Worm (Caenorhabditis elegans) whole organism, L4 larva: ENCODE data around the gene lmd-5.
A peak's percentile ranks its signal among the peaks of the same experiment; 100 is the strongest.

Experiments used
- D1046.2 ChIP-seq: fragments of 200-800 bp; sonication (Bioruptor generic); IDR thresholded peaks from 2 replicates; pipeline ENCODE4 v1.3.6; 2022; ENCODE audit warnings: missing genetic modification characterization, missing compliant biosample characterization
- F10B5.3 ChIP-seq: sonication (generic microtip); optimal IDR thresholded peaks from 2 replicates; lab custom pipeline; 2016; ENCODE audit warnings: mild to moderate bottlenecking, missing genetic modification characterization, missing compliant biosample characterization
- F26F4.8 ChIP-seq: fragments of 200-800 bp; sonication (Bioruptor generic); conservative IDR thresholded peaks from 2 replicates; pipeline ENCODE4 v1.3.6; 2022; ENCODE audit warnings: missing genetic modification characterization, missing compliant biosample characterization
- F37D6.2 ChIP-seq: sonication (generic microtip); optimal IDR thresholded peaks from 2 replicates; lab custom pipeline; 2016; ENCODE audit warnings: mild to moderate bottlenecking, missing genetic modification characterization, missing compliant biosample characterization
- F44E2.7 ChIP-seq: fragments of 200-800 bp; sonication (Bioruptor generic); IDR thresholded peaks from 2 replicates; pipeline ENCODE4 v2.1.2; 2022; ENCODE audit warnings: missing genetic modification characterization, missing compliant biosample characterization
- F49E8.2 ChIP-seq: sonication (generic microtip); optimal IDR thresholded peaks from 2 replicates; lab custom pipeline; 2016; ENCODE audit warnings: missing compliant biosample characterization, mild to moderate bottlenecking, missing genetic modification characterization, borderline replicate concordance
- T20F7.1 ChIP-seq: fragments of 200-800 bp; sonication (Bioruptor generic); optimal IDR thresholded peaks from 2 replicates; lab custom pipeline; 2018; ENCODE audit warnings: mild to moderate bottlenecking, missing genetic modification characterization, missing compliant biosample characterization
- ZK337.2 ChIP-seq: fragments of 200-800 bp; sonication (Bioruptor generic); IDR thresholded peaks from 2 replicates; pipeline ENCODE4 v1.3.6; 2022; ENCODE audit warnings: missing genetic modification reagents, missing genetic modification characterization, missing compliant biosample characterization
- ZK546.5 ChIP-seq, 2 experiments: sonication (generic microtip); optimal IDR thresholded peaks; 2 replicates each; lab custom pipeline; 2017; ENCODE audit warnings: missing biosample characterization in 2 of 2, missing genetic modification characterization in 2 of 2
- aly-2 ChIP-seq: sonication (generic microtip); optimal IDR thresholded peaks from 2 replicates; lab custom pipeline; 2018; ENCODE audit warnings: missing biosample characterization, missing genetic modification characterization
- attf-4 ChIP-seq: sonication (generic microtip); optimal IDR thresholded peaks from 3 replicates; lab custom pipeline; 2017; ENCODE audit warnings: missing biosample characterization, missing genetic modification characterization
- ceh-32 ChIP-seq: sonication (generic microtip); optimal IDR thresholded peaks from 2 replicates; lab custom pipeline; 2016; ENCODE audit warnings: mild to moderate bottlenecking, missing genetic modification characterization, missing compliant biosample characterization; ENCODE audit not compliant: poor library complexity
- ceh-82 ChIP-seq: sonication (generic microtip); optimal IDR thresholded peaks from 2 replicates; lab custom pipeline; 2017; ENCODE audit warnings: missing biosample characterization, missing genetic modification characterization
- cey-2 ChIP-seq: sonication (generic microtip); optimal IDR thresholded peaks from 3 replicates; lab custom pipeline; 2017; ENCODE audit warnings: missing genetic modification characterization, mild to moderate bottlenecking, missing compliant biosample characterization, antibody characterized with exemption, borderline replicate concordance; ENCODE audit not compliant: insufficient read depth
- ctbp-1 ChIP-seq: fragments of 200-800 bp; sonication (Bioruptor generic); IDR thresholded peaks from 2 replicates; pipeline ENCODE4 v1.3.6; 2022; ENCODE audit warnings: missing genetic modification reagents, missing genetic modification characterization, missing compliant biosample characterization
- daf-16 ChIP-seq, 3 experiments: sonication (generic microtip); optimal IDR thresholded peaks; 2 replicates each; lab custom pipeline; 2016 to 2017; ENCODE audit warnings: missing genetic modification characterization in 3 of 3, missing genetic modification reagents in 3 of 3, mild to moderate bottlenecking in 2 of 3, missing compliant biosample characterization in 2 of 3, missing biosample characterization in 1 of 3, moderate library complexity in 1 of 3
- daf-19 ChIP-seq: fragments of 200-800 bp; sonication (Bioruptor generic); conservative IDR thresholded peaks from 2 replicates; pipeline ENCODE4 v1.3.6; 2022; ENCODE audit warnings: missing genetic modification characterization, missing compliant biosample characterization
- daf-8 ChIP-seq: fragments of 200-800 bp; sonication (Bioruptor generic); IDR thresholded peaks from 2 replicates; pipeline ENCODE4 v1.3.6; 2022; ENCODE audit warnings: missing genetic modification characterization, missing compliant biosample characterization
- dmd-9 ChIP-seq: fragments of 200-800 bp; sonication (Bioruptor generic); IDR thresholded peaks from 2 replicates; pipeline ENCODE4 v1.3.6; 2022; ENCODE audit warnings: missing genetic modification reagents, missing genetic modification characterization, missing compliant biosample characterization
- duxl-1 ChIP-seq: sonication (generic microtip); optimal IDR thresholded peaks from 2 replicates; lab custom pipeline; 2016; ENCODE audit warnings: mild to moderate bottlenecking, missing genetic modification characterization, moderate library complexity, missing compliant biosample characterization; ENCODE audit not compliant: poor library complexity
- dve-1 ChIP-seq: sonication (generic microtip); optimal IDR thresholded peaks from 2 replicates; lab custom pipeline; 2017; ENCODE audit warnings: antibody characterized with exemption, mild to moderate bottlenecking, missing genetic modification characterization, missing compliant biosample characterization; ENCODE audit not compliant: insufficient read depth
- egl-27 ChIP-seq: sonication (generic microtip); optimal IDR thresholded peaks from 3 replicates; lab custom pipeline; 2017; ENCODE audit warnings: missing biosample characterization, missing genetic modification reagents, missing genetic modification characterization
- egl-43 ChIP-seq: fragments of 200-800 bp; sonication (Bioruptor generic); IDR thresholded peaks from 2 replicates; pipeline ENCODE4 v1.3.6; 2022; ENCODE audit warnings: missing genetic modification reagents, missing genetic modification characterization, missing compliant biosample characterization
- gei-8 ChIP-seq: fragments of 200-800 bp; sonication (Bioruptor generic); optimal IDR thresholded peaks from 2 replicates; lab custom pipeline; 2018; ENCODE audit warnings: mild to moderate bottlenecking, missing genetic modification characterization, missing compliant biosample characterization
- hif-1 ChIP-seq, 2 experiments: sonication (generic microtip); optimal IDR thresholded peaks; 2 replicates each; lab custom pipeline; 2016 to 2017; ENCODE audit warnings: missing compliant biosample characterization in 2 of 2, missing genetic modification characterization in 2 of 2, missing genetic modification reagents in 2 of 2, missing genotype in 2 of 2, mild to moderate bottlenecking in 1 of 2
- hlh-11 ChIP-seq: fragments of 200-800 bp; sonication (Bioruptor generic); optimal IDR thresholded peaks from 2 replicates; lab custom pipeline; 2018; ENCODE audit warnings: mild to moderate bottlenecking, missing genetic modification characterization, missing compliant biosample characterization
- lim-7 ChIP-seq: fragments of 200-800 bp; sonication (Bioruptor generic); IDR thresholded peaks from 2 replicates; pipeline ENCODE4 v1.3.6; 2022; ENCODE audit warnings: missing genetic modification characterization, missing compliant biosample characterization
- lin-13 ChIP-seq: fragments of 150-350 bp; optimal IDR thresholded peaks from 2 replicates; lab custom pipeline; 2014; ENCODE audit warnings: missing biosample characterization, missing genetic modification reagents, missing genetic modification characterization
- lin-15B ChIP-seq: fragments of 150-350 bp; sonication (generic microtip); optimal IDR thresholded peaks from 3 replicates; lab custom pipeline; 2014; ENCODE audit warnings: missing biosample characterization, missing genetic modification characterization
- lin-29 ChIP-seq: fragments of 200-800 bp; sonication (Bioruptor generic); IDR thresholded peaks from 2 replicates; pipeline ENCODE4 v1.3.6; 2022; ENCODE audit warnings: missing genetic modification reagents, missing genetic modification characterization, missing compliant biosample characterization
- lir-3 ChIP-seq: sonication (generic microtip); optimal IDR thresholded peaks from 2 replicates; lab custom pipeline; 2016; ENCODE audit warnings: mild to moderate bottlenecking, missing genetic modification characterization, missing compliant biosample characterization
- mdl-1 ChIP-seq, 2 experiments: fragments of 150-350 bp in 1 of 2; sonication (generic microtip) in 1 of 2; optimal IDR thresholded peaks; 2 replicates each; lab custom pipeline; 2014 to 2017; ENCODE audit warnings: missing biosample characterization in 2 of 2, missing genetic modification characterization in 2 of 2
- mep-1 ChIP-seq: fragments of 150-350 bp; sonication (generic microtip); optimal IDR thresholded peaks from 3 replicates; lab custom pipeline; 2014; ENCODE audit warnings: missing biosample characterization, missing genetic modification characterization
- mes-2 ChIP-seq: sonication (generic microtip); optimal IDR thresholded peaks from 2 replicates; lab custom pipeline; 2016; ENCODE audit warnings: missing genotype, mild to moderate bottlenecking, missing genetic modification characterization, missing compliant biosample characterization; ENCODE audit not compliant: poor library complexity, severe bottlenecking
- mxl-2 ChIP-seq: fragments of 200-800 bp; sonication (Bioruptor generic); conservative IDR thresholded peaks from 2 replicates; pipeline ENCODE4 v1.3.6; 2022; ENCODE audit warnings: missing genetic modification reagents, missing genetic modification characterization, missing compliant biosample characterization
- nhr-10 ChIP-seq: fragments of 150-350 bp; optimal IDR thresholded peaks from 2 replicates; lab custom pipeline; 2014; ENCODE audit warnings: missing biosample characterization, missing genetic modification characterization
- nhr-102 ChIP-seq: sonication (generic microtip); optimal IDR thresholded peaks from 2 replicates; lab custom pipeline; 2016; ENCODE audit warnings: mild to moderate bottlenecking, missing genetic modification characterization, moderate library complexity, missing compliant biosample characterization
- nhr-28 ChIP-seq: fragments of 150-350 bp; optimal IDR thresholded peaks from 2 replicates; lab custom pipeline; 2014; ENCODE audit warnings: missing biosample characterization, missing genetic modification characterization
- nhr-42 ChIP-seq: fragments of 200-800 bp; sonication (Bioruptor generic); IDR thresholded peaks from 2 replicates; pipeline ENCODE4 v1.3.6; 2022; ENCODE audit warnings: missing genetic modification characterization, missing compliant biosample characterization
- nhr-48 ChIP-seq: sonication (generic microtip); optimal IDR thresholded peaks from 2 replicates; lab custom pipeline; 2016; ENCODE audit warnings: mild to moderate bottlenecking, missing genetic modification characterization, missing compliant biosample characterization
- nhr-6 ChIP-seq: fragments of 150-350 bp; optimal IDR thresholded peaks from 2 replicates; lab custom pipeline; 2014; ENCODE audit warnings: missing biosample characterization, missing genetic modification characterization
- pqm-1 ChIP-seq: sonication (generic microtip); optimal IDR thresholded peaks from 2 replicates; lab custom pipeline; 2017; ENCODE audit warnings: missing biosample characterization, missing genetic modification characterization
- rbr-2 ChIP-seq: sonication (generic microtip); optimal IDR thresholded peaks from 2 replicates; lab custom pipeline; 2016; ENCODE audit warnings: missing genotype, missing genetic modification characterization, missing compliant biosample characterization
- snpc-1.2 ChIP-seq: fragments of 200-800 bp; sonication (Bioruptor generic); IDR thresholded peaks from 2 replicates; pipeline ENCODE4 v1.3.6; 2022; ENCODE audit warnings: missing genetic modification reagents, missing genetic modification characterization, missing compliant biosample characterization
- snpc-4 ChIP-seq: fragments of 150-350 bp; optimal IDR thresholded peaks from 2 replicates; lab custom pipeline; 2014; ENCODE audit warnings: missing biosample characterization, missing genetic modification characterization
- spr-1 ChIP-seq: sonication (generic microtip); optimal IDR thresholded peaks from 2 replicates; lab custom pipeline; 2016; ENCODE audit warnings: mild to moderate bottlenecking, missing genetic modification characterization, missing compliant biosample characterization
- tag-97 ChIP-seq: fragments of 200-800 bp; sonication (Bioruptor generic); IDR thresholded peaks from 2 replicates; pipeline ENCODE4 v1.3.6; 2022; ENCODE audit warnings: missing genetic modification characterization, missing compliant biosample characterization
- unc-62 ChIP-seq, 3 experiments: fragments of 150-350 bp in 1 of 3; sonication (generic microtip); optimal IDR thresholded peaks in 2 of 3; peaks in 1 of 3; 1 replicate in 1 of 3; 2 replicates in 2 of 3; lab custom pipeline; 2014 to 2017; ENCODE audit warnings: missing biosample characterization in 3 of 3, missing genetic modification characterization in 3 of 3, missing genetic modification reagents in 3 of 3, missing genotype in 1 of 3
- zag-1 ChIP-seq: fragments of 150-350 bp; optimal IDR thresholded peaks from 2 replicates; lab custom pipeline; 2014; ENCODE audit warnings: missing biosample characterization, missing genetic modification characterization
- ztf-7 ChIP-seq: fragments of 150-350 bp; optimal IDR thresholded peaks from 2 replicates; lab custom pipeline; 2014; ENCODE audit warnings: missing biosample characterization, missing genetic modification characterization

Gene lmd-5

DNA sequence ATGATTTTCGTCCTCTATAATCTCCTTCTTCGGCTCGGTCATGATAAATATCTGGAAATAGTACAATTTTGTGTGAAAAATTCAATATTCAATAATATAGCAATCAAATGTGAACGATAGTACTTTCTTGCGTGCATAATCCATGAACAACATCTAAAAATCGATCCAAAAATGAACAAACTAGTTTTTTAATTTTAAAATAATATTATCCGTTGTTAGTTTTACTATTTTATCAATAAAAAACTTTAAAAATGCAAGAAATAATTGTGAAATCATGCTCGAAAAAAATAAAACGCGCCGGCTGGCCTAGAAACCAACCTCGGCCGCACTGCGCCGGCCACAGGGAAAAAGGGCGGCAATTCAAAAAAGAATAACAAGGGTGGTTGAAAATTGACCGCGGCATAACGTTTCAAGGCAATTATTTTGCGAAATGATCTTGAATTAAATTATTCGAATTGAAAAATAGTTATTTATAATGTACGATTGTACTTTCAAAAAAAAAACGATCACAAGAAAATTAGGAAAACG lies 38.8 kb upstream of the lmd-5 start, which contains the start of gene mys-1 (continued):
- TF ChIP-seq nhr-6 (tag; lab: Kevin White, UChicago) (no peak), duxl-1 (peak; percentile 76), mxl-2 (GFP tag; lab: Robert Waterston, UW) (no peak), nhr-42 (no peak), cey-2 (tag; lab: Kevin White, UChicago) (no peak), nhr-102 (tag; lab: Kevin White, UChicago) (peak; percentile 34), daf-19 (GFP tag; lab: Robert Waterston, UW) (no peak), pqm-1 (no peak), ceh-32 (tag; lab: Kevin White, UChicago) (no peak), nhr-10 (tag; lab: Kevin White, UChicago) (no peak), ceh-82 (tag; lab: Kevin White, UChicago) (no peak), lim-7 (GFP tag; lab: Robert Waterston, UW) (no peak), gei-8 (GFP tag; lab: Kevin White, UChicago) (no peak), mdl-1 (tag; optimal IDR thresholded peaks at IDR 0.05; lab: Kevin White, UChicago) (no peak), lin-13 (no peak), ZK546.5 (tag; optimal IDR thresholded peaks at IDR 0.05; lab: Kevin White, UChicago) (no peak), hlh-11 (tag; lab: Kevin White, UChicago) (no peak), nhr-48 (tag; lab: Kevin White, UChicago) (no peak), lin-15B (tag; lab: Kevin White, UChicago) (no peak), rbr-2 (peak; percentile 30), mep-1 (tag; lab: Kevin White, UChicago) (peak; percentile 18), F10B5.3 (tag; lab: Kevin White, UChicago) (no peak), egl-27 (tag; lab: Kevin White, UChicago) (no peak), ctbp-1 (no peak), daf-16 (GFP tag; optimal IDR thresholded peaks at IDR 0.05; lab: Kevin White, UChicago) (no peak), daf-16 (tag; optimal IDR thresholded peaks at IDR 0.05; lab: Kevin White, UChicago) (peak; percentile 10), lir-3 (tag; lab: Kevin White, UChicago) (no peak), hif-1 (tag; optimal IDR thresholded peaks at IDR 0.05; lab: Kevin White, UChicago) (peak in 1 of 2 experiments; percentile 69), attf-4 (no peak), snpc-4 (tag; lab: Kevin White, UChicago) (no peak), F37D6.2 (tag; lab: Kevin White, UChicago) (no peak), daf-8 (GFP tag; lab: Robert Waterston, UW) (no peak), tag-97 (GFP tag; lab: Robert Waterston, UW) (no peak), ZK337.2 (peak; percentile 66; the same call in 1 of the 2 replicates), nhr-28 (tag; lab: Kevin White, UChicago) (no peak), ztf-7 (no peak), egl-43 (no peak), unc-62 (GFP tag; optimal IDR thresholded peaks at IDR 0.05 in 1 of 2; lab: Kevin White, UChicago) (no peak), unc-62 (tag; optimal IDR thresholded peaks at IDR 0.05; lab: Kevin White, UChicago) (no peak), mes-2 (tag; lab: Kevin White, UChicago) (peak; percentile 98), D1046.2 (GFP tag; lab: Robert Waterston, UW) (no peak), snpc-1.2 (GFP tag; lab: Robert Waterston, UW) (no peak), F26F4.8 (GFP tag; lab: Robert Waterston, UW) (no peak), T20F7.1 (GFP tag; lab: Kevin White, UChicago) (no peak), zag-1 (tag; lab: Kevin White, UChicago) (no peak), dve-1 (tag; lab: Kevin White, UChicago) (peak; percentile 10), spr-1 (tag; lab: Kevin White, UChicago) (no peak), F44E2.7 (GFP tag; lab: Robert Waterston, UW) (no peak), dmd-9 (GFP tag; lab: Robert Waterston, UW) (peak; percentile 66; the same call in 1 of the 2 replicates), F49E8.2 (tag; lab: Kevin White, UChicago) (no peak), aly-2 (tag; lab: Kevin White, UChicago) (no peak), lin-29 (GFP tag; lab: Robert Waterston, UW) (no peak)
